Worm (Caenorhabditis elegans) whole organism, L3 larva: ENCODE results near the gene ZK418.7.

ENCODE experiments used
- ZK546.5 ChIP-seq: sonication (generic microtip); optimal IDR thresholded peaks from 2 replicates; lab custom pipeline; 2017; ENCODE audit warnings: missing biosample characterization, missing genetic modification characterization
- ceh-82 ChIP-seq: fragments of 150-350 bp; optimal IDR thresholded peaks from 2 replicates; lab custom pipeline; 2014; ENCODE audit warnings: missing biosample characterization, missing genetic modification characterization
- elt-1 ChIP-seq: fragments of 150-350 bp; optimal IDR thresholded peaks from 2 replicates; lab custom pipeline; 2014; ENCODE audit warnings: missing biosample characterization, missing genetic modification characterization
- elt-2 ChIP-seq: sonication (generic microtip); optimal IDR thresholded peaks from 2 replicates; lab custom pipeline; 2016; ENCODE audit warnings: missing genetic modification reagents, mild to moderate bottlenecking, missing genetic modification characterization, missing compliant biosample characterization
- elt-3 ChIP-seq, 3 experiments: fragments of 150-350 bp in 1 of 3; sonication (generic microtip) in 2 of 3; optimal IDR thresholded peaks; 2 replicates in 2 of 3; 4 replicates in 1 of 3; lab custom pipeline; 2014 to 2017; ENCODE audit warnings: missing biosample characterization in 3 of 3, missing genetic modification characterization in 3 of 3
- lin-15B ChIP-seq: fragments of 150-350 bp; optimal IDR thresholded peaks from 2 replicates; lab custom pipeline; 2014; ENCODE audit warnings: missing biosample characterization, missing genetic modification characterization
- nfya-1 ChIP-seq: sonication (generic microtip); optimal IDR thresholded peaks from 2 replicates; lab custom pipeline; 2017; ENCODE audit warnings: missing genetic modification characterization, mild to moderate bottlenecking, missing compliant biosample characterization, antibody characterized with exemption, moderate library complexity; ENCODE audit not compliant: insufficient read depth
- tbx-2 ChIP-seq: sonication (generic microtip); optimal IDR thresholded peaks from 2 replicates; lab custom pipeline; 2016; ENCODE audit warnings: mild to moderate bottlenecking, missing genetic modification characterization, missing compliant biosample characterization
- unc-39 ChIP-seq: sonication (generic microtip); optimal IDR thresholded peaks from 4 replicates; lab custom pipeline; 2017; ENCODE audit warnings: missing biosample characterization, missing genetic modification characterization
- unc-62 ChIP-seq: fragments of 150-350 bp; sonication (generic microtip); optimal IDR thresholded peaks from 4 replicates; lab custom pipeline; 2014; ENCODE audit warnings: missing biosample characterization, missing genetic modification reagents, missing genetic modification characterization
- zag-1 ChIP-seq: fragments of 150-350 bp; optimal IDR thresholded peaks from 2 replicates; lab custom pipeline; 2014; ENCODE audit warnings: missing biosample characterization, missing genetic modification characterization

DNA sequence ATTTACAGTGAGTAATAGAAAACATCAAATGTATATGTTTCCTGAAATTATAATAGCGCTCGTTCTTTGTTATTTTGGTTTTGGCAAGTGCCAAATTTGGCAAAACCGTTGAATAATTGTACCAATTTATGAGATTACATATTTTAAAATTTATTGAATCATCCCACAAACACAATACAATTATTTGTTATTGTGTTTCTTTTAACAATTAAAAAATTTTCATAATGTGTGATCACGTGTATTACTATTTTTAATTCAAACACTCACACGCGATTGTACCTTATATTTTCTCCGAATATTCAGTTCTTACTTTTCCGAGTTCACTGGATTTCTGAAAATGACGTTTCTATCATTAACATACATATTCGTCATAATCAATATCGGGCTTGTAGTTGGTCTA, 24.3 kb downstream of the ZK418.7 start, which contains the start of gene R01H2.2:
- no peak for TF ChIP-seq tbx-2 (tag; lab: Kevin White, UChicago)
- no peak for TF ChIP-seq elt-2 (tag; lab: Kevin White, UChicago)
- TF ChIP-seq lin-15B (tag; lab: Kevin White, UChicago), result no peak
- TF ChIP-seq nfya-1 (tag; lab: Kevin White, UChicago), result no peak
- no peak for TF ChIP-seq zag-1 (tag; lab: Kevin White, UChicago)
- TF ChIP-seq ceh-82 (tag; lab: Kevin White, UChicago), result no peak
- TF ChIP-seq elt-3 (tag; optimal IDR thresholded peaks at IDR 0.05; lab: Kevin White, UChicago), result no peak
- no peak for TF ChIP-seq unc-39 (tag; lab: Kevin White, UChicago)
- no peak for TF ChIP-seq elt-1 (tag; lab: Kevin White, UChicago)
- TF ChIP-seq unc-62 (GFP tag; lab: Kevin White, UChicago), result no peak
- TF ChIP-seq ZK546.5, result no peak
